Fruit fly (Drosophila melanogaster) whole organism, embryonic: ENCODE measurements around the gene CG5381.
A peak's percentile ranks its signal among the peaks of the same experiment; 100 is the strongest.

ENCODE experiments used
- Six4 ChIP-seq: fragments of 200-800 bp; sonication (Bioruptor generic); optimal IDR thresholded peaks from 2 replicates; lab custom pipeline; 2016; ENCODE audit warnings: missing biosample characterization, missing genetic modification characterization
- fd96Cb ChIP-seq: fragments of 200-800 bp; sonication (Bioruptor generic); optimal IDR thresholded peaks from 2 replicates; lab custom pipeline; 2018; ENCODE audit warnings: missing biosample characterization, mild to moderate bottlenecking, missing genetic modification characterization, moderate library complexity
- trem ChIP-seq: fragments of 200-800 bp; optimal IDR thresholded peaks from 3 replicates; lab custom pipeline; 2019; ENCODE audit warnings: missing biosample characterization, mild to moderate bottlenecking, missing genetic modification characterization, moderate library complexity
- yki ChIP-seq: fragments of >200 bp; optimal IDR thresholded peaks from 3 replicates; lab custom pipeline; 2018

dm6 chr2L:10351130-10351529, 28.2 kb upstream of the CG5381 start:
- TF ChIP-seq fd96Cb (tag; lab: Kevin White, UChicago) (peak; percentile 7), trem (tag; lab: Kevin White, UChicago) (no peak), yki (lab: Kevin White, UChicago) (no peak), Six4 (GFP tag; lab: Kevin White, UChicago) (no peak)
